Fruit fly (Drosophila melanogaster) whole organism, embryonic: Measurements from ENCODE around the gene IKKbeta.

Experiments
- Atf-2 ChIP-seq: fragments of 200-800 bp; sonication (Bioruptor generic); optimal IDR thresholded peaks from 2 replicates; lab custom pipeline; 2016; ENCODE audit warnings: missing biosample characterization, missing genetic modification characterization
- Awh ChIP-seq: fragments of 200-800 bp; sonication (Bioruptor generic); IDR thresholded peaks from 2 replicates; pipeline ENCODE4, ENCODE4 v1.3.6; 2022; ENCODE audit warnings: missing biosample characterization, missing genetic modification characterization
- Blimp-1 ChIP-seq: fragments of 200-800 bp; sonication (Bioruptor generic); optimal IDR thresholded peaks from 3 replicates; lab custom pipeline; 2018; ENCODE audit warnings: missing biosample characterization, missing genetic modification characterization, mild to moderate bottlenecking, moderate library complexity, missing genetic modification reagents
- CG10431 ChIP-seq: fragments of 200-800 bp; sonication (Bioruptor generic); optimal IDR thresholded peaks from 3 replicates; lab custom pipeline; 2018; ENCODE audit warnings: missing biosample characterization, mild to moderate bottlenecking, missing genetic modification characterization
- CG14710 ChIP-seq: fragments of 200-800 bp; sonication (Bioruptor generic); optimal IDR thresholded peaks from 3 replicates; lab custom pipeline; 2019; ENCODE audit warnings: missing biosample characterization, mild to moderate bottlenecking, missing genetic modification characterization, moderate library complexity
- CG15269 ChIP-seq: fragments of 200-800 bp; sonication (Bioruptor generic); optimal IDR thresholded peaks from 2 replicates; lab custom pipeline; 2018; ENCODE audit warnings: missing biosample characterization, mild to moderate bottlenecking, missing genetic modification characterization, moderate library complexity
- CG1529 ChIP-seq: fragments of 200-800 bp; sonication (Bioruptor generic); optimal IDR thresholded peaks from 3 replicates; lab custom pipeline; 2018; ENCODE audit warnings: missing biosample characterization, missing genetic modification characterization
- CG15601 ChIP-seq: fragments of 200-800 bp; sonication (Bioruptor generic); optimal IDR thresholded peaks from 3 replicates; lab custom pipeline; 2019; ENCODE audit warnings: missing biosample characterization, mild to moderate bottlenecking, missing genetic modification characterization, moderate library complexity
- CG1603 ChIP-seq: fragments of 200-800 bp; sonication (Bioruptor generic); optimal IDR thresholded peaks from 2 replicates; lab custom pipeline; 2019; ENCODE audit warnings: missing biosample characterization, mild to moderate bottlenecking, missing genetic modification characterization, moderate library complexity
- CG18262 ChIP-seq: fragments of 200-800 bp; optimal IDR thresholded peaks from 3 replicates; lab custom pipeline; 2019; ENCODE audit warnings: missing biosample characterization, mild to moderate bottlenecking, missing genetic modification characterization, moderate library complexity
- CG2202 ChIP-seq: fragments of 200-800 bp; sonication (Bioruptor generic); optimal IDR thresholded peaks from 2 replicates; lab custom pipeline; 2018; ENCODE audit warnings: missing biosample characterization, mild to moderate bottlenecking, missing genetic modification characterization
- CG2875 ChIP-seq: fragments of 200-800 bp; sonication (Bioruptor generic); optimal IDR thresholded peaks from 2 replicates; lab custom pipeline; 2017; ENCODE audit warnings: missing biosample characterization, mild to moderate bottlenecking, missing genetic modification characterization, missing genetic modification reagents
- CG30020 ChIP-seq: fragments of 200-800 bp; optimal IDR thresholded peaks from 2 replicates; lab custom pipeline; 2019; ENCODE audit warnings: missing biosample characterization, mild to moderate bottlenecking, missing genetic modification characterization, moderate library complexity
- CG3065 ChIP-seq: fragments of 200-800 bp; sonication (Bioruptor generic); optimal IDR thresholded peaks from 2 replicates; lab custom pipeline; 2016; ENCODE audit warnings: missing biosample characterization, missing genetic modification characterization
- CG33557 ChIP-seq: fragments of 200-800 bp; sonication (Bioruptor generic); optimal IDR thresholded peaks from 2 replicates; lab custom pipeline; 2019; ENCODE audit warnings: missing biosample characterization, mild to moderate bottlenecking, missing genetic modification characterization, moderate library complexity
- CG6689 ChIP-seq: fragments of 200-800 bp; sonication (Bioruptor generic); IDR thresholded peaks from 2 replicates; pipeline ENCODE4 v1.3.6; 2022; ENCODE audit warnings: missing biosample characterization, missing genetic modification characterization
- CG7556 ChIP-seq: fragments of 200-800 bp; sonication (Bioruptor generic); optimal IDR thresholded peaks from 2 replicates; lab custom pipeline; 2017; ENCODE audit warnings: missing biosample characterization, mild to moderate bottlenecking, missing genetic modification characterization
- Dbx ChIP-seq: fragments of 200-800 bp; sonication (Bioruptor generic); IDR thresholded peaks from 3 replicates; pipeline ENCODE4 v1.3.6; 2022; ENCODE audit warnings: missing biosample characterization, missing genetic modification characterization
- Dip3 ChIP-seq: fragments of 200-800 bp; sonication (Bioruptor generic); optimal IDR thresholded peaks from 3 replicates; lab custom pipeline; 2016; ENCODE audit warnings: missing biosample characterization, missing genetic modification characterization
- Dp ChIP-seq: fragments of 200-800 bp; sonication (Bioruptor generic); optimal IDR thresholded peaks from 2 replicates; lab custom pipeline; 2018; ENCODE audit warnings: missing biosample characterization, mild to moderate bottlenecking, missing genetic modification characterization, moderate library complexity
- Hey ChIP-seq: fragments of 200-800 bp; sonication (Bioruptor generic); optimal IDR thresholded peaks from 3 replicates; lab custom pipeline; 2018; ENCODE audit warnings: missing biosample characterization, mild to moderate bottlenecking, missing genetic modification characterization
- Hmr ChIP-seq: fragments of 200-800 bp; sonication (Bioruptor generic); optimal IDR thresholded peaks from 3 replicates; lab custom pipeline; 2017; ENCODE audit warnings: mild to moderate bottlenecking, missing biosample characterization, missing genetic modification reagents, missing genetic modification characterization
- Neu2 ChIP-seq: fragments of 200-800 bp; sonication (Bioruptor generic); optimal IDR thresholded peaks from 3 replicates; lab custom pipeline; 2016; ENCODE audit warnings: missing biosample characterization, missing genetic modification characterization, borderline replicate concordance
- Pdp1 ChIP-seq, 2 experiments: fragments of 200-800 bp; sonication (Bioruptor generic); optimal IDR thresholded peaks; 3 replicates each; lab custom pipeline; 2016; ENCODE audit warnings: missing biosample characterization in 2 of 2, missing genetic modification characterization in 2 of 2, mild to moderate bottlenecking in 1 of 2, moderate library complexity in 1 of 2
- Vsx1 ChIP-seq: fragments of 200-800 bp; sonication (Bioruptor generic); optimal IDR thresholded peaks from 2 replicates; lab custom pipeline; 2017; ENCODE audit warnings: missing biosample characterization, mild to moderate bottlenecking, missing genetic modification characterization, missing genetic modification reagents
- abd-A ChIP-seq: fragments of 200-800 bp; sonication (Bioruptor generic); optimal IDR thresholded peaks from 3 replicates; lab custom pipeline; 2019; ENCODE audit warnings: missing biosample characterization, mild to moderate bottlenecking, missing genetic modification characterization, moderate library complexity
- ara ChIP-seq: fragments of 200-800 bp; sonication (Bioruptor generic); IDR thresholded peaks from 2 replicates; pipeline ENCODE4 v1.3.6; 2022; ENCODE audit warnings: missing biosample characterization, missing genetic modification characterization
- ase ChIP-seq: fragments of 200-800 bp; sonication (Bioruptor generic); IDR thresholded peaks from 3 replicates; pipeline ENCODE4 v1.3.6; 2022; ENCODE audit warnings: missing biosample characterization, missing genetic modification characterization
- bigmax ChIP-seq: fragments of 200-800 bp; sonication (Bioruptor generic); optimal IDR thresholded peaks from 2 replicates; lab custom pipeline; 2018; ENCODE audit warnings: missing biosample characterization, mild to moderate bottlenecking, missing genetic modification characterization
- bsh ChIP-seq, 2 experiments: fragments of 200-800 bp; sonication (Bioruptor generic); optimal IDR thresholded peaks; 2 replicates each; lab custom pipeline; 2017 to 2018; ENCODE audit warnings: mild to moderate bottlenecking in 2 of 2, missing biosample characterization in 2 of 2, missing genetic modification characterization in 2 of 2, moderate library complexity in 1 of 2
- crol ChIP-seq: fragments of 200-800 bp; sonication (Bioruptor generic); IDR thresholded peaks from 2 replicates; pipeline ENCODE4 v1.3.6; 2022; ENCODE audit warnings: missing biosample characterization, missing genetic modification characterization
- dmrt11E ChIP-seq: fragments of 200-800 bp; sonication (Bioruptor generic); optimal IDR thresholded peaks from 3 replicates; lab custom pipeline; 2018; ENCODE audit warnings: missing biosample characterization, mild to moderate bottlenecking, missing genetic modification characterization, moderate library complexity
- esg ChIP-seq: fragments of 200-800 bp; sonication (Bioruptor generic); conservative IDR thresholded peaks from 2 replicates; pipeline ENCODE4 v1.3.6; 2022; ENCODE audit warnings: missing biosample characterization, missing genetic modification characterization
- fd102C ChIP-seq: fragments of 200-800 bp; sonication (Bioruptor generic); optimal IDR thresholded peaks from 2 replicates; lab custom pipeline; 2018; ENCODE audit warnings: missing biosample characterization, mild to moderate bottlenecking, missing genetic modification characterization, moderate library complexity
- ftz-f1 ChIP-seq: fragments of 200-800 bp; sonication (Bioruptor generic); optimal IDR thresholded peaks from 2 replicates; lab custom pipeline; 2016; ENCODE audit warnings: missing biosample characterization, missing genetic modification characterization
- fu2 ChIP-seq: fragments of 200-800 bp; sonication (Bioruptor generic); optimal IDR thresholded peaks from 2 replicates; lab custom pipeline; 2016; ENCODE audit warnings: missing biosample characterization, missing genetic modification characterization
- gcm ChIP-seq: fragments of 200-800 bp; sonication (Bioruptor generic); optimal IDR thresholded peaks from 2 replicates; lab custom pipeline; 2019; ENCODE audit warnings: missing biosample characterization, mild to moderate bottlenecking, missing genetic modification characterization, moderate library complexity
- gsb-n ChIP-seq: fragments of 200-800 bp; sonication (Bioruptor generic); optimal IDR thresholded peaks from 3 replicates; lab custom pipeline; 2018; ENCODE audit warnings: missing biosample characterization, mild to moderate bottlenecking, missing genetic modification characterization
- kah ChIP-seq: fragments of 200-800 bp; sonication (Bioruptor generic); optimal IDR thresholded peaks from 2 replicates; lab custom pipeline; 2018; ENCODE audit warnings: missing biosample characterization, mild to moderate bottlenecking, missing genetic modification characterization
- ken ChIP-seq: fragments of 200-800 bp; sonication (Bioruptor generic); IDR thresholded peaks from 3 replicates; pipeline ENCODE4 v1.3.6; 2022; ENCODE audit warnings: missing biosample characterization, missing genetic modification characterization
- kni ChIP-seq: fragments of 200-800 bp; sonication (Bioruptor generic); optimal IDR thresholded peaks from 3 replicates; lab custom pipeline; 2017; ENCODE audit warnings: mild to moderate bottlenecking, missing biosample characterization, missing genetic modification reagents, missing genetic modification characterization
- lola ChIP-seq, 3 experiments: fragments of >200 bp in 2 of 3; fragments of 200-800 bp in 1 of 3; sonication (Bioruptor generic) in 1 of 3; optimal IDR thresholded peaks; 2 replicates each; lab custom pipeline; 2017 to 2019; ENCODE audit warnings: missing biosample characterization in 3 of 3, missing genetic modification characterization in 3 of 3, mild to moderate bottlenecking in 1 of 3, moderate library complexity in 1 of 3
- oc ChIP-seq: fragments of 200-800 bp; sonication (Bioruptor generic); optimal IDR thresholded peaks from 2 replicates; lab custom pipeline; 2018; ENCODE audit warnings: missing biosample characterization, mild to moderate bottlenecking, missing genetic modification characterization, moderate library complexity
- prd ChIP-seq, 3 experiments: fragments of >200 bp in 2 of 3; fragments of 200-800 bp in 1 of 3; sonication (Bioruptor generic) in 1 of 3; optimal IDR thresholded peaks in 2 of 3; IDR thresholded peaks in 1 of 3; 2 replicates in 2 of 3; 3 replicates in 1 of 3; pipeline versions ENCODE4 v1.3.6 to Lab custom; 2017 to 2022; ENCODE audit warnings: missing biosample characterization in 1 of 3, missing genetic modification characterization in 1 of 3
- sd ChIP-seq: fragments of 200-800 bp; sonication (Bioruptor generic); optimal IDR thresholded peaks from 3 replicates; lab custom pipeline; 2018; ENCODE audit warnings: missing biosample characterization, mild to moderate bottlenecking, missing genetic modification characterization, moderate library complexity
- slp2 ChIP-seq: fragments of 200-800 bp; sonication (Bioruptor generic); optimal IDR thresholded peaks from 2 replicates; lab custom pipeline; 2016; ENCODE audit warnings: missing biosample characterization, missing genetic modification characterization
- vvl ChIP-seq: fragments of 200-800 bp; sonication (Bioruptor generic); IDR thresholded peaks from 2 replicates; pipeline ENCODE4 v1.3.6; 2022; ENCODE audit warnings: missing biosample characterization, missing genetic modification characterization

Gene IKKbeta

DNA sequence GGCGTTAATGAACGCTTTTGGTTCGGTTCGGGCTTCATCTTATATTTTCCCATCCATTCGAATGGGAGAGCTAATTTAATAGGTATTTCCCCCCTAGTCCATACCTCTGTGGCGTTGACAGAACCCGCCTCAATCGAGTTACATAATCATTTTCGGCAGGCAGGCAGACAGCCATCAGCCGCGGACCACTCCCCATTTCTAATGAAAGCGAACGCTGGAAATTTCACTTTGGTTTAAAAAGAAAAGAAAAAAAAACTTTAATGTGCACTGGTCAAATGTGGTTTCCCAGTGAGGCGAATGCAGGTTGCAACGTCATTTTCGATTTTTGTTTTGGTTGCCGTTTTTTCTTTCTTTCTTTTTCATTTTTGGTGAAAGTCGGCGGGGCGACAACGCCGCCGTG lies 33.2 kb upstream of the IKKbeta start:
- TF ChIP-seq CG33557 (GFP tag; lab: Kevin White, UChicago) (peak; percentile 72), CG15269 (tag; lab: Kevin White, UChicago) (no peak), fu2 (no peak), ase (GFP tag; lab: Robert Waterston, UW) (no peak), Pdp1 (GFP tag; optimal IDR thresholded peaks at IDR 0.05; lab: Kevin White, UChicago) (peak in 1 of 2 experiments; percentile 93), CG15601 (tag; lab: Kevin White, UChicago) (peak; percentile 25), abd-A (tag; lab: Kevin White, UChicago) (peak; percentile 43), CG3065 (GFP tag; lab: Kevin White, UChicago) (no peak), gcm (GFP tag; lab: Kevin White, UChicago) (peak; percentile 2), Awh (GFP tag; lab: Robert Waterston, UW) (peak; percentile 81), gsb-n (tag; lab: Kevin White, UChicago) (peak; percentile 49), CG10431 (GFP tag; lab: Kevin White, UChicago) (peak; percentile 46), kni (GFP tag; lab: Kevin White, UChicago) (peak; percentile 85), bsh (GFP tag; optimal IDR thresholded peaks at IDR 0.05; lab: Kevin White, UChicago) (peak in 1 of 2 experiments; percentile 32), CG14710 (tag; lab: Kevin White, UChicago) (peak; percentile 1), crol (GFP tag; lab: Robert Waterston, UW) (peak; percentile 30; the same call in 1 of the 2 replicates), CG18262 (peak; percentile 22), lola (GFP tag; optimal IDR thresholded peaks at IDR 0.05; lab: Kevin White, UChicago) (peak in 1 of 3 experiments; percentile 3), CG2202 (tag; lab: Kevin White, UChicago) (peak; percentile 21), Vsx1 (peak; percentile 50), sd (tag; lab: Kevin White, UChicago) (peak; percentile 5), vvl (GFP tag; lab: Robert Waterston, UW) (0 out of 2 replicates have a peak, but pooled peaks have one; percentile 31), oc (peak; percentile 39), Blimp-1 (GFP tag; lab: Kevin White, UChicago) (peak; percentile 100), Dip3 (GFP tag; lab: Kevin White, UChicago) (no peak), CG7556 (no peak), ken (GFP tag; lab: Robert Waterston, UW) (0 out of 3 replicates have a peak, but pooled peaks have one; percentile 21)
- TF ChIP-seq, all 482 proteins: peak for 21

DNA sequence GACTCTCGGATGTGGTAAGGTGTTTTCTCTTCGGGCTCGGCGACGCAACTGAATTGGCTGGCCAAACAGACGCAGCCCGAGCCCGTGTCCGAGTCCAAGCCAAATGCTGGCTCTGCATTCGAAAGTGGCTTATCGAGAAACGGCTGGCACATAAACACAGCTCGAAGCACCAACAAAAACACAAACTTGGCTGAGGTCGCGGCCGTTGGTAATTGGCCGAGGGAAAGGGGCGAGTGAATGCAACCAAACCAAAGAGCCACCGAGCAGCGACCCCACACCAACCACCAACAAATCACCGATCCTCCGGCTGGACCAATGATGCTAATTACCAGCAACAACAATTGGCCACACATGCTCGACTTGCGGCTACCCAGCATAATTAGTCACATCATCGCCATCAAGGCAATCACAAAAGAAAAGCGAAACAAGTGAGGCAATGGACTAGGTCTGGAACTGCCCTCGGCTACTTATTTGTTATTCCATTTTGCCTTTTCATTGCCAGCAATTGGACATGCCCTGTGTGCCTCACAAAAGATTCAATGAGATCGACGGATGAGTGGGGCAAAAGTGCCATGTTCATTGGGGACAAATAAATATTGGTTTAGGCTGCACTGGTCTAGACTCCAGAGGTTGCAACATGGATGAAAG lies 31.8 kb upstream of the IKKbeta start, which contains the start of gene CG32855:
Gene CG32855, minus strand, starts transcription at position 51 of the 648 bp plus-strand sequence.
- TF ChIP-seq kah (GFP tag; lab: Kevin White, UChicago) (no peak), Dbx (GFP tag; lab: Robert Waterston, UW) (no peak), CG1529 (GFP tag; lab: Kevin White, UChicago) (no peak), gsb-n (tag; lab: Kevin White, UChicago) (peak; percentile 75), Hey (tag; lab: Kevin White, UChicago) (no peak), gcm (GFP tag; lab: Kevin White, UChicago) (no peak), Dp (GFP tag; lab: Kevin White, UChicago) (no peak), Hmr (GFP tag; lab: Kevin White, UChicago) (no peak), fd102C (GFP tag; lab: Kevin White, UChicago) (no peak), CG1603 (tag; lab: Kevin White, UChicago) (peak; percentile 31), CG2875 (GFP tag; lab: Kevin White, UChicago) (no peak), esg (no peak), ara (no peak), dmrt11E (tag; lab: Kevin White, UChicago) (peak; percentile 13), bigmax (GFP tag; lab: Kevin White, UChicago) (no peak), CG18262 (no peak), Neu2 (GFP tag; lab: Kevin White, UChicago) (no peak), prd (optimal IDR thresholded peaks at IDR 0.05; lab: Kevin White, UChicago) (no peak), prd (GFP tag; IDR thresholded peaks at IDR 0.05; lab: Robert Waterston, UW) (peak; percentile 20; the same call in 1 of the 3 replicates), ftz-f1 (GFP tag; lab: Kevin White, UChicago) (no peak), CG30020 (tag; lab: Kevin White, UChicago) (no peak), CG6689 (GFP tag; lab: Robert Waterston, UW) (no peak), Atf-2 (no peak), slp2 (GFP tag; lab: Kevin White, UChicago) (no peak)
